Fruit fly (Drosophila melanogaster): Measurements from ENCODE around the gene CG31459.

Gene CG31459

DNA sequence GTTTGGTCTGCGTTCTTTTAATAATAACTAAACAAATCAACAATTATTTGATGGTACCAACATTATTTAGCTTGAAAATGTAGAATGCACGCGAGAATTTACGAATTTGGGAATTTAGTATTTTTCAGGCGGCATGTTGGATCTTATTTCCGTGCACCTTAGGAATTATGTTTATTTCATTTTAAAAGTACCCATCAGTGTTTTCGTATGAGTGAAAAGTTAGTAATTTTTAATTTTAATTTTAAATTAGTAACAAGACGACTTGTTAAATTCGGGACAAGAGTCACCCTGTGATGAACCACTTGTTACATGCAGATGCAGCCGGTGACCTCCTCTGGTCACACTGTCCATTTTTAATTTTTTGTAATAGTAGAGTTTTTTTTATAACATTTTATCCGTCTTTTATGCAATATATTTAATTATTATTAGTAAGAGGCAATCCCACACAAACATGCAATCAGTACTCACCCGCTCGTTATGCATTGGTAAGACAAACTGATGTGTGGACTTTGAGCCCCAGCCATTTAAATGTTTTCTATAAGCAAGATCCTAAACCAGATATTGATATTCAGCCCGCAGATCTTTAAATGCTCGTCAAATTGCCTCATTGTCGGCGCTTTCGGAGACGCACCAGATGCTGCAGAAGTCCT is 36.9 kb downstream of the CG31459 start, which contains the start of the genes CG17186 and Arc42:
Gene CG17186 (minus strand): TSS at position 88 of the 650 bp plus-strand sequence.
Gene Arc42 (plus strand): TSS at position 311 of the 650 bp plus-strand sequence.
- TF ChIP-seq h (GFP tag; optimal IDR thresholded peaks at IDR 0.05) = peak; percentile 51
- TF ChIP-seq sage (GFP tag; optimal IDR thresholded peaks at IDR 0.05) = peak; percentile 50
- TF ChIP-seq foxo (GFP tag; optimal IDR thresholded peaks at IDR 0.05) = peak in 1 of 2 experiments; percentile 46
- peak; percentile 78 for TF ChIP-seq Hnf4 (GFP tag; optimal IDR thresholded peaks at IDR 0.05)
- TF ChIP-seq Rel (GFP tag; optimal IDR thresholded peaks at IDR 0.05) = no peak
- TF ChIP-seq Rel (tag; optimal IDR thresholded peaks at IDR 0.05) = peak; percentile 72
- peak; percentile 24 for TF ChIP-seq HLH106 (tag; optimal IDR thresholded peaks at IDR 0.05)
- no peak for TF ChIP-seq dl (GFP tag; optimal IDR thresholded peaks at IDR 0.05; ENCODE audit: insufficient read depth in 1 of 2, partially characterized antibody in 2 of 2)
- TF ChIP-seq Sp1 (GFP tag; optimal IDR thresholded peaks at IDR 0.05) = peak; percentile 1
- peak; percentile 62 for TF ChIP-seq Jra (GFP tag; optimal IDR thresholded peaks at IDR 0.05)
- no peak for TF ChIP-seq sv (GFP tag; optimal IDR thresholded peaks at IDR 0.05)
- TF ChIP-seq usp (GFP tag; optimal IDR thresholded peaks at IDR 0.05) = no peak
- TF ChIP-seq fru (GFP tag; optimal IDR thresholded peaks at IDR 0.05) = peak; percentile 32

DNA sequence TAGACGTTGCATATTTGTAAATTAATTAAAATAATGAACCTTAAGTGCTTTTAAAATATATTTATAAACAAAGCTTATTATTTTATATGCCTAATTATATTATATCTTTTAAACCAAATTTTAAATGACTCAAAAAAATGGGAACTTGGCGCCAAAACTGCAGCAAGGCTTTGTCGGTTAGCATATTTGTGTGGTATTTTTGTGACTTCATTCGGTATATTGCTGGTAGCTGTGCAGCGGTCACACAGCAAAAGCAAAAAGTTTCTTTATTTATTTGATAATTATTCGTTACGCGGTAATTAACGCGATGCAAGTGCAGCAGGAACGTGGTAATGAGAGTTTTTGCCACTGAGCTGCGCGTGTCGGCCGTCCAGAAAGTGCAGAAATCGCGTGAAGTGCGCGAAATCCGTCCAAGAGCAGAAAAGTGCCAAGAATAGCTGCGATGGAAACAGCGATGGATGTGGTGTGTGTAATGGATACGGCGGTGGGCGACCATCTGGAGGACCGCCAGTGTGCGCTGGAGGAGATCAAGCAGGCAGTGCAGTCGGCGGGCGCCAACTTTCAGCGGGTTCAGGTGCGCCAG is 38.9 kb downstream of the CG31459 start, which contains the start of gene Ask1:
Gene Ask1 (plus strand): TSS at position 250 of the 583 bp plus-strand sequence.
- TF ChIP-seq dsf (GFP tag; optimal IDR thresholded peaks at IDR 0.05; ENCODE audit: borderline replicate concordance) = no peak
- TF ChIP-seq GATAd (GFP tag; optimal IDR thresholded peaks at IDR 0.05) = no peak
- TF ChIP-seq foxo (GFP tag; optimal IDR thresholded peaks at IDR 0.05) = no peak
- TF ChIP-seq dmrt93B (GFP tag; optimal IDR thresholded peaks at IDR 0.05) = no peak
- TF ChIP-seq Jra (GFP tag; optimal IDR thresholded peaks at IDR 0.05) = no peak
- no peak for TF ChIP-seq dl (GFP tag; optimal IDR thresholded peaks at IDR 0.05; ENCODE audit: insufficient read depth in 1 of 2, partially characterized antibody in 2 of 2)
- no peak for TF ChIP-seq Sp1 (GFP tag; optimal IDR thresholded peaks at IDR 0.05)
- TF ChIP-seq usp (GFP tag; optimal IDR thresholded peaks at IDR 0.05) = no peak
- TF ChIP-seq Myc (optimal IDR thresholded peaks at IDR 0.05) = no peak
- no peak for TF ChIP-seq lola (GFP tag; optimal IDR thresholded peaks at IDR 0.05)
- no peak for TF ChIP-seq h (GFP tag; optimal IDR thresholded peaks at IDR 0.05)
- no peak for TF ChIP-seq Rel (GFP tag; optimal IDR thresholded peaks at IDR 0.05)
- TF ChIP-seq Rel (tag; optimal IDR thresholded peaks at IDR 0.05) = peak; percentile 34
- no peak for TF ChIP-seq Dif (GFP tag; optimal IDR thresholded peaks at IDR 0.05; ENCODE audit: partially characterized antibody)
- TF ChIP-seq tai (GFP tag; optimal IDR thresholded peaks at IDR 0.05) = no peak
- peak; percentile 12 for TF ChIP-seq sage (GFP tag; optimal IDR thresholded peaks at IDR 0.05)

DNA sequence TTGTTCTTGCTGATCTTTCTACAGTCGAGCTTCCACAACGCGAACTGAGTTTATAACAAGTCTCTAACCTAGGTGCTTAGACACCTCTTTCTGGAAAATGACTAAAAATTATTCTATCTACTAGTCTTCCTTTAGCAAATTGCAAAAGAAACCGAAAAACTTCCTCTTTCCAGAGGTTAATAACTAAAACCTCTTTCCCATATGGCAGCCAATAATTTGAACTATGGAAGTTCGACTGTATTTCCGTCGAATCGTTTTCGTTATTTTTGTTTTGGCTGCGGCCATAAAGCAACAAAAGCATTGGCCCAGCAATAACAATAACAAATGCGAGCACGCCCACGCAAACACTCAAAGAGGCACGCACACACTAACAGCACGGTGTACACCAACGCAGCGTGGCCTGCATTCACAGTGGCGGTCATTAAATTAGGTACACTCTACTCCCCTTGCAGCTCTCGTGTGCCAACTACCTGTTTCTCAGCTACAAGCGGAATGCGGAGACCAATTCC is 39.8 kb downstream of the CG31459 start:
- TF ChIP-seq Abd-B (GFP tag; optimal IDR thresholded peaks at IDR 0.05) (no peak), Myc (optimal IDR thresholded peaks at IDR 0.05) (no peak), Sp1 (GFP tag; optimal IDR thresholded peaks at IDR 0.05) (peak; percentile 68), HLH106 (tag; optimal IDR thresholded peaks at IDR 0.05) (peak; percentile 67), fru (GFP tag; optimal IDR thresholded peaks at IDR 0.05) (peak; percentile 67), Hr83 (GFP tag; optimal IDR thresholded peaks at IDR 0.05; ENCODE audit: poor library complexity, severe bottlenecking) (no peak), ey (GFP tag; optimal IDR thresholded peaks at IDR 0.05) (peak; percentile 74), woc (GFP tag; optimal IDR thresholded peaks at IDR 0.05) (no peak), OdsH (GFP tag; optimal IDR thresholded peaks at IDR 0.05) (peak; percentile 69), br (GFP tag; optimal IDR thresholded peaks at IDR 0.05) (peak; percentile 66), h (GFP tag; optimal IDR thresholded peaks at IDR 0.05) (peak; percentile 80), Rel (GFP tag; optimal IDR thresholded peaks at IDR 0.05) (peak; percentile 52), Rel (tag; optimal IDR thresholded peaks at IDR 0.05) (peak; percentile 39), CG9705 (GFP tag; optimal IDR thresholded peaks at IDR 0.05) (peak; percentile 40), dl (GFP tag; optimal IDR thresholded peaks at IDR 0.05; ENCODE audit: insufficient read depth in 1 of 2, partially characterized antibody in 2 of 2) (no peak), rgr (GFP tag; optimal IDR thresholded peaks at IDR 0.05) (peak; percentile 73), dmrt93B (GFP tag; optimal IDR thresholded peaks at IDR 0.05) (peak; percentile 48), CrebA (GFP tag; optimal IDR thresholded peaks at IDR 0.05; ENCODE audit: borderline replicate concordance) (no peak), foxo (GFP tag; optimal IDR thresholded peaks at IDR 0.05) (peak; percentile 60 to 79), CG32264 (GFP tag; optimal IDR thresholded peaks at IDR 0.05) (no peak), psq (GFP tag; optimal IDR thresholded peaks at IDR 0.05) (peak; percentile 17)
